Fruit fly (Drosophila melanogaster): ENCODE results near the gene peb.

DNA sequence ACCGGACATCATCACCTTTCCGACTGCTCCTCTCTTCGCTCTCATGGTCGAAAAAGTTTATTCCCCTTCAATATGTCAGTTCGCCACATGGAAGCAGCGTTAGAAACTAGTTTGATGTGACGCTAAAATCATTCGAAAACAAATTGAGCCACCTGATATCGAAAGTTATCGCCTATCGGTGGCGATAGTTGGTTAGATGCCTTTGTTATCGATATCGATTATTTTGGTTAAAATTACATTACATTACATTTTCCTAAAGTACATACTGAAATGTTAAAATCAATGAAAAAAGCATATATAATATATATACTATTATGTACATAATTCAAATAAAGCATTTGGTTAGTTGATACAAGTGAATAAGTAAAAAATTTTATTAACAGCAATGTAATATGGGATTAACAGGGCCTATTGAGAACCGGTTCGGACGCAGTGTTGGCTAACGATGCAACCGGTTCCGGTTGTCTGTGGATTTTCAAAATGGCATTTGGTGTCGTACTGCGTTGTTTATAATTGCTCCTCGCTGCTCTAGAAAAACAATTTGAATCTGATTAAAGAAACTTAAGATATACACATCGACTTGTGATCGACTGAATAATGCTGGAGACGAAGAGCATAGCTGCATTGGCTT is 18.6 kb downstream of the peb start, which contains the start of the genes Alms1a and pon:
- no peak for TF ChIP-seq CTCF (optimal IDR thresholded peaks at IDR 0.05)
- no peak for TF ChIP-seq CG8478 (optimal IDR thresholded peaks at IDR 0.05)

Data from S2 (cell line).